Worm (Caenorhabditis elegans): ENCODE data around the gene flr-1.

flr-1 gene

DNA sequence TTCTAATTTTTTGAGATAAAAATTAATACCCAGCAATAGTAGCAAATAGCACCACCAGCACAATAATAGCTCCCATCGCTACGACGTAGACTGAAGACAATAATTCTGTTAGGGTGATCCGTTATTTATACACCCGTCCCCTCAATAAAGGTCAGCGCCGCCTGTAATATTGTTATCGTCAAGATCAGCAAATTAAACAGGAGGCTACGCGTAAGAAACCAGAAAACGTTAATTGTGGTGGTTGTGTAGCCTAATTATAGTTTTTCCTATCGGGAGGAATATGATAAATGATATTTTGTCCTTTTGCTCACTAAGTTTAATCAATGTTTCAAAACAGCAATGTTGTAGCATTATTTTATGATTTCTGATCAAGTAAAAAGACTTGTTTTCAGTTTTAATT is 46.8 kb downstream of the flr-1 start, which contains the start of the genes cyp-13B1 and C29F7.1:
cyp-13B1 (minus strand) TSS at position 101 of the 400 bp plus-strand sequence.
C29F7.1 (plus strand) TSS at position 394 of the 400 bp plus-strand sequence.
- TF ChIP-seq F37B4.10 (GFP tag; IDR thresholded peaks at IDR 0.05) (no peak), Y67H2A.10 (GFP tag; conservative IDR thresholded peaks at IDR 0.05) (no peak), D2030.7 (GFP tag; IDR thresholded peaks at IDR 0.05) (no peak), Y53G8AR.9 (GFP tag; conservative IDR thresholded peaks at IDR 0.05) (no peak), hmg-20 (GFP tag; IDR thresholded peaks at IDR 0.05) (no peak), sptf-2 (GFP tag; optimal IDR thresholded peaks at IDR 0.05) (no peak), zim-3 (tag; optimal IDR thresholded peaks at IDR 0.05) (no peak), rec-8 (tag; optimal IDR thresholded peaks at IDR 0.05) (no peak), hsf-1 (GFP tag; IDR thresholded peaks at IDR 0.05) (no peak)

Data from whole organism, young adult.